Worm (Caenorhabditis elegans) whole organism, L2 larva: ENCODE measurements around the gene unk-1.

Experiments used
- C34F6.9 ChIP-seq: fragments of 150-350 bp; optimal IDR thresholded peaks from 2 replicates; lab custom pipeline; 2014; ENCODE audit warnings: missing biosample characterization, missing genetic modification characterization
- F13H6.1 ChIP-seq: sonication (generic microtip); optimal IDR thresholded peaks from 2 replicates; lab custom pipeline; 2016; ENCODE audit warnings: missing genetic modification characterization, missing compliant biosample characterization
- R02D3.7 ChIP-seq: fragments of 150-350 bp; optimal IDR thresholded peaks from 2 replicates; lab custom pipeline; 2014; ENCODE audit warnings: missing biosample characterization, missing genetic modification characterization
- Y55F3AM.14 ChIP-seq: fragments of 200-800 bp; sonication (Bioruptor generic); optimal IDR thresholded peaks from 2 replicates; lab custom pipeline; 2018; ENCODE audit warnings: mild to moderate bottlenecking, missing genetic modification characterization, missing compliant biosample characterization
- ZK546.5 ChIP-seq: sonication (generic microtip); optimal IDR thresholded peaks from 2 replicates; lab custom pipeline; 2017; ENCODE audit warnings: missing biosample characterization, missing genetic modification characterization
- aly-2 ChIP-seq: fragments of 150-350 bp; optimal IDR thresholded peaks from 2 replicates; lab custom pipeline; 2014; ENCODE audit warnings: missing biosample characterization, missing genetic modification characterization
- ama-1 ChIP-seq: fragments of 150-350 bp; optimal IDR thresholded peaks from 2 replicates; lab custom pipeline; 2018; ENCODE audit warnings: inconsistent platforms
- blmp-1 ChIP-seq: sonication (generic microtip); optimal IDR thresholded peaks from 2 replicates; lab custom pipeline; 2017; ENCODE audit warnings: missing genetic modification characterization, mild to moderate bottlenecking, missing compliant biosample characterization, antibody characterized with exemption, moderate library complexity; ENCODE audit not compliant: insufficient read depth
- ceh-16 ChIP-seq: fragments of 150-350 bp; optimal IDR thresholded peaks from 2 replicates; lab custom pipeline; 2014; ENCODE audit warnings: missing biosample characterization, missing genetic modification characterization
- ceh-82 ChIP-seq: fragments of 150-350 bp; optimal IDR thresholded peaks from 2 replicates; lab custom pipeline; 2014; ENCODE audit warnings: missing biosample characterization, missing genetic modification characterization
- crh-2 ChIP-seq: sonication (generic microtip); optimal IDR thresholded peaks from 2 replicates; lab custom pipeline; 2017; ENCODE audit warnings: missing biosample characterization, missing genetic modification characterization
- dmd-4 ChIP-seq: sonication (generic microtip); optimal IDR thresholded peaks from 2 replicates; lab custom pipeline; 2017; ENCODE audit warnings: missing biosample characterization, missing genetic modification characterization
- elt-1 ChIP-seq: fragments of 150-350 bp; optimal IDR thresholded peaks from 2 replicates; lab custom pipeline; 2014; ENCODE audit warnings: missing biosample characterization, missing genetic modification characterization
- elt-3 ChIP-seq: sonication (generic microtip); optimal IDR thresholded peaks from 2 replicates; lab custom pipeline; 2017; ENCODE audit warnings: missing biosample characterization, missing genetic modification characterization
- fos-1 ChIP-seq: fragments of 150-350 bp; optimal IDR thresholded peaks from 2 replicates; lab custom pipeline; 2014; ENCODE audit warnings: missing biosample characterization, missing genetic modification characterization
- gmeb-1 ChIP-seq: fragments of 150-350 bp; optimal IDR thresholded peaks from 2 replicates; lab custom pipeline; 2014; ENCODE audit warnings: missing biosample characterization, missing genetic modification characterization
- lin-11 ChIP-seq: fragments of 150-350 bp; sonication (generic microtip); optimal IDR thresholded peaks from 2 replicates; lab custom pipeline; 2014; ENCODE audit warnings: missing biosample characterization, missing genetic modification characterization, inconsistent platforms, mixed read lengths
- lin-13 ChIP-seq: fragments of 150-350 bp; optimal IDR thresholded peaks from 2 replicates; lab custom pipeline; 2014; ENCODE audit warnings: missing biosample characterization, missing genetic modification reagents, missing genetic modification characterization
- lin-39 ChIP-seq: fragments of 150-350 bp; optimal IDR thresholded peaks from 2 replicates; lab custom pipeline; 2014; ENCODE audit warnings: missing biosample characterization, missing genetic modification reagents, missing genetic modification characterization
- lsy-2 ChIP-seq, 2 experiments: fragments of 150-350 bp in 1 of 2; sonication (generic microtip) in 1 of 2; optimal IDR thresholded peaks; 2 replicates each; lab custom pipeline; 2014 to 2017; ENCODE audit warnings: missing biosample characterization in 2 of 2, missing genetic modification characterization in 2 of 2
- mab-5 ChIP-seq: fragments of 150-350 bp; optimal IDR thresholded peaks from 2 replicates; lab custom pipeline; 2014; ENCODE audit warnings: missing biosample characterization, missing genetic modification characterization
- mbf-1 ChIP-seq: sonication (generic microtip); optimal IDR thresholded peaks from 2 replicates; lab custom pipeline; 2017; ENCODE audit warnings: missing biosample characterization, missing genetic modification characterization
- mdl-1 ChIP-seq, 2 experiments: fragments of 150-350 bp in 1 of 2; sonication (generic microtip) in 1 of 2; optimal IDR thresholded peaks; 2 replicates each; lab custom pipeline; 2017; ENCODE audit warnings: missing biosample characterization in 2 of 2, missing genetic modification characterization in 2 of 2
- nhr-10 ChIP-seq: sonication (generic microtip); optimal IDR thresholded peaks from 2 replicates; lab custom pipeline; 2017; ENCODE audit warnings: missing biosample characterization, missing genetic modification characterization
- nhr-11 ChIP-seq: fragments of 150-350 bp; optimal IDR thresholded peaks from 2 replicates; lab custom pipeline; 2014; ENCODE audit warnings: missing biosample characterization, missing genetic modification characterization
- nhr-12 ChIP-seq: fragments of 150-350 bp; optimal IDR thresholded peaks from 2 replicates; lab custom pipeline; 2014; ENCODE audit warnings: missing biosample characterization, missing genetic modification characterization
- nhr-129 ChIP-seq: fragments of 150-350 bp; optimal IDR thresholded peaks from 2 replicates; lab custom pipeline; 2014; ENCODE audit warnings: missing biosample characterization, missing genetic modification characterization
- nhr-21 ChIP-seq: fragments of 150-350 bp; optimal IDR thresholded peaks from 2 replicates; lab custom pipeline; 2014; ENCODE audit warnings: missing biosample characterization, missing genetic modification characterization
- nhr-23 ChIP-seq: fragments of 150-350 bp; optimal IDR thresholded peaks from 2 replicates; lab custom pipeline; 2014; ENCODE audit warnings: missing biosample characterization, missing genetic modification reagents, missing genetic modification characterization
- nhr-237 ChIP-seq: fragments of 150-350 bp; optimal IDR thresholded peaks from 2 replicates; lab custom pipeline; 2014; ENCODE audit warnings: missing biosample characterization, missing genetic modification characterization
- nhr-25 ChIP-seq: fragments of 150-350 bp; sonication (generic microtip); optimal IDR thresholded peaks from 3 replicates; lab custom pipeline; 2014; ENCODE audit warnings: missing biosample characterization, missing genetic modification characterization
- nhr-6 ChIP-seq: fragments of 150-350 bp; optimal IDR thresholded peaks from 2 replicates; lab custom pipeline; 2014; ENCODE audit warnings: missing biosample characterization, missing genetic modification characterization
- nhr-77 ChIP-seq: fragments of 150-350 bp; optimal IDR thresholded peaks from 2 replicates; lab custom pipeline; 2014; ENCODE audit warnings: missing biosample characterization, missing genetic modification characterization
- peb-1 ChIP-seq: fragments of 150-350 bp; optimal IDR thresholded peaks from 2 replicates; lab custom pipeline; 2014; ENCODE audit warnings: missing biosample characterization, missing genetic modification characterization
- sem-4 ChIP-seq: fragments of 150-350 bp; optimal IDR thresholded peaks from 2 replicates; lab custom pipeline; 2014; ENCODE audit warnings: missing biosample characterization, missing genetic modification reagents, missing genetic modification characterization
- skn-1 ChIP-seq: sonication (generic microtip); optimal IDR thresholded peaks from 2 replicates; lab custom pipeline; 2017; ENCODE audit warnings: missing biosample characterization, missing genetic modification characterization
- sma-3 ChIP-seq: sonication (generic microtip); optimal IDR thresholded peaks from 2 replicates; lab custom pipeline; 2016; ENCODE audit warnings: missing genetic modification reagents, missing genetic modification characterization, missing compliant biosample characterization
- sma-9 ChIP-seq, 2 experiments: fragments of 150-350 bp in 1 of 2; sonication (generic microtip) in 1 of 2; optimal IDR thresholded peaks; 2 replicates each; lab custom pipeline; 2014 to 2016; ENCODE audit warnings: missing genetic modification characterization in 2 of 2, mild to moderate bottlenecking in 1 of 2, missing biosample characterization in 1 of 2, missing compliant biosample characterization in 1 of 2, missing genetic modification reagents in 1 of 2, moderate library complexity in 1 of 2
- snpc-4 ChIP-seq: fragments of 150-350 bp; optimal IDR thresholded peaks from 2 replicates; lab custom pipeline; 2014; ENCODE audit warnings: missing biosample characterization, missing genetic modification characterization
- unc-39 ChIP-seq: fragments of 150-350 bp; optimal IDR thresholded peaks from 2 replicates; lab custom pipeline; 2014; ENCODE audit warnings: missing biosample characterization, missing genetic modification characterization
- unc-55 ChIP-seq: fragments of 150-350 bp; sonication (generic microtip); optimal IDR thresholded peaks from 3 replicates; lab custom pipeline; 2014; ENCODE audit warnings: missing biosample characterization, missing genetic modification reagents, missing genetic modification characterization
- unc-62 ChIP-seq: fragments of 150-350 bp; optimal IDR thresholded peaks from 2 replicates; lab custom pipeline; 2014; ENCODE audit warnings: missing biosample characterization, missing genetic modification reagents, missing genetic modification characterization
- zag-1 ChIP-seq: fragments of 150-350 bp; optimal IDR thresholded peaks from 2 replicates; lab custom pipeline; 2014; ENCODE audit warnings: missing biosample characterization, missing genetic modification characterization
- ztf-11 ChIP-seq: sonication (generic microtip); optimal IDR thresholded peaks from 2 replicates; lab custom pipeline; 2017; ENCODE audit warnings: missing biosample characterization, missing genetic modification characterization
- ztf-4 ChIP-seq: fragments of 150-350 bp; optimal IDR thresholded peaks from 2 replicates; lab custom pipeline; 2014; ENCODE audit warnings: missing biosample characterization, missing genetic modification characterization

The unk-1 gene

DNA sequence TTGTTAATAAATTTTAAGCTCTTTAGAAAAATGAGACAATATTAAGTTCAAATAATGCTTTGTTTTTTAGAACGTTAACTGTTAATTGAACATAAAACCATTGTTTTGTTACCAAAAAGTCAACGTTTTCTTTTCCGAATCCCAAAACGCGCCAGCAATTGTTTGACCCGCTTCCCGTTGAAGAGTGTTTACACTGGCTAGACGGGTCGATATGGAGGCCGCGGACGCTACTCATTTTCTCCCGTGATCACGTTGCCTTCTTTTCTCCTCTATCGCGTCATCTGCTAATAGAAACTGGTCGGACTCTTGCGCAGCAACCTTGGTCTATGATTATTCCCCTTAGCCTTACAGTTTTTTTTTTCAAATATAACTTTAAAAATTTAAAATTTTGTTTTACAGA lies 14.3 kb downstream of the unk-1 start, which contains the start of gene C34D10.1 (continued):
- TF ChIP-seq peb-1 (tag; lab: Kevin White, UChicago): no peak
- peak; percentile 61 for TF ChIP-seq F13H6.1 (tag; lab: Kevin White, UChicago)
- no peak for TF ChIP-seq R02D3.7 (tag; lab: Kevin White, UChicago)
- TF ChIP-seq nhr-23 (tag; lab: Kevin White, UChicago): no peak
- TF ChIP-seq sma-3 (GFP tag; lab: Kevin White, UChicago): peak; percentile 76
- no peak for TF ChIP-seq ceh-82 (tag; lab: Kevin White, UChicago)
- TF ChIP-seq lsy-2 (tag; optimal IDR thresholded peaks at IDR 0.05; lab: Kevin White, UChicago): peak in 1 of 2 experiments; percentile 77
- no peak for TF ChIP-seq elt-1
- TF ChIP-seq nhr-6 (tag; lab: Kevin White, UChicago): peak; percentile 21
- peak; percentile 86 for TF ChIP-seq sem-4 (tag; lab: Kevin White, UChicago)
- no peak for TF ChIP-seq nhr-237
- no peak for TF ChIP-seq ZK546.5 (tag; lab: Kevin White, UChicago)
- no peak for TF ChIP-seq skn-1 (tag; lab: Kevin White, UChicago)

DNA sequence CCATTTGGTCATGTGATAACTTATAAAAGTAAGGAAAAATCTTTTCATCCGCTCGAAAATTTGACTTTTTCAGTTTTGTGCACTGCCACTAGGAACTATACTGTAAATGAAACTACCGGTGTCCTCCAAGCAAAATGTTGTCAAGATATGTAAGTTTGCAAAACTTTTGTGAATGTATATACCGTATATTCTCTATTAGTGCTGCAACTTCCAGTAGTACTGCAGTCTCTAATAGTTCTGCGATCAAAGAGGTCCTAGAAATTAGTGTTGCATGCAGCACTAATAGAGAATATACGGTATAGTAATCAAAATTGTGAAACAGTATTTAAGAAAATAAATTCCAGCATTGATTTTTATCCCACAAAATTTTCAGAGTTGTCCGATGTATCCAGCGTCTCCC lies 15.2 kb downstream of the unk-1 start:
- TF ChIP-seq sem-4 (tag; lab: Kevin White, UChicago) (no peak), R02D3.7 (tag; lab: Kevin White, UChicago) (no peak), nhr-11 (tag; lab: Kevin White, UChicago) (no peak), nhr-6 (tag; lab: Kevin White, UChicago) (no peak), peb-1 (tag; lab: Kevin White, UChicago) (no peak)

- peak; percentile 100 for TF ChIP-seq nhr-6 (tag; lab: Kevin White, UChicago)
- TF ChIP-seq mbf-1 (tag; lab: Kevin White, UChicago): peak; percentile 81
- peak; percentile 99 for TF ChIP-seq zag-1 (tag; lab: Kevin White, UChicago)
- peak; percentile 98 for TF ChIP-seq lin-13
- peak; percentile 95 for TF ChIP-seq ceh-16
- peak; percentile 20 for TF ChIP-seq nhr-23 (tag; lab: Kevin White, UChicago)
- peak; percentile 66 for TF ChIP-seq nhr-12 (tag; lab: Kevin White, UChicago)
- peak; percentile 80 for TF ChIP-seq dmd-4 (tag; lab: Kevin White, UChicago)
- peak; percentile 99 for TF ChIP-seq ztf-4
- peak; percentile 99 for TF ChIP-seq nhr-25 (tag; lab: Kevin White, UChicago)
- peak; percentile 100 for TF ChIP-seq nhr-21 (tag; lab: Kevin White, UChicago)
- TF ChIP-seq ZK546.5 (tag; lab: Kevin White, UChicago): peak; percentile 72
- no peak for TF ChIP-seq elt-1
- TF ChIP-seq nhr-77 (tag; lab: Kevin White, UChicago): peak; percentile 96
- peak; percentile 99 for TF ChIP-seq unc-55 (GFP tag; lab: Kevin White, UChicago)
- peak; percentile 99 for TF ChIP-seq F13H6.1 (tag; lab: Kevin White, UChicago)
- TF ChIP-seq nhr-10 (tag; lab: Kevin White, UChicago): peak; percentile 99
- TF ChIP-seq ama-1 (lab: Kevin White, UChicago): peak; percentile 84
- peak; percentile 99 for TF ChIP-seq sma-3 (GFP tag; lab: Kevin White, UChicago)
- peak; percentile 97 for TF ChIP-seq ceh-82 (tag; lab: Kevin White, UChicago)
- TF ChIP-seq mdl-1 (tag; optimal IDR thresholded peaks at IDR 0.05; lab: Kevin White, UChicago): peak; percentile 94 to 96
- TF ChIP-seq C34F6.9 (tag; lab: Kevin White, UChicago): peak; percentile 97
- TF ChIP-seq fos-1: peak; percentile 98
- peak; percentile 55 for TF ChIP-seq nhr-11 (tag; lab: Kevin White, UChicago)
- TF ChIP-seq lsy-2 (tag; optimal IDR thresholded peaks at IDR 0.05; lab: Kevin White, UChicago): peak; percentile 95 to 97
- TF ChIP-seq R02D3.7 (tag; lab: Kevin White, UChicago): peak; percentile 78
- no peak for TF ChIP-seq aly-2 (tag; lab: Kevin White, UChicago)
- TF ChIP-seq peb-1 (tag; lab: Kevin White, UChicago): no peak
- TF ChIP-seq skn-1 (tag; lab: Kevin White, UChicago): peak; percentile 95
- peak; percentile 98 for TF ChIP-seq sma-9 (GFP tag; optimal IDR thresholded peaks at IDR 0.05; lab: Kevin White, UChicago)
- no peak for TF ChIP-seq sma-9 (tag; optimal IDR thresholded peaks at IDR 0.05; lab: Kevin White, UChicago)
- TF ChIP-seq lin-39: peak; percentile 98
- TF ChIP-seq unc-62 (GFP tag; lab: Kevin White, UChicago): peak; percentile 97
- TF ChIP-seq nhr-237: peak; percentile 97
- peak; percentile 83 for TF ChIP-seq ztf-11 (tag; lab: Kevin White, UChicago)
- TF ChIP-seq snpc-4: peak; percentile 88
- TF ChIP-seq gmeb-1 (tag; lab: Kevin White, UChicago): peak; percentile 94
- peak; percentile 86 for TF ChIP-seq lin-11 (tag; lab: Kevin White, UChicago)
- TF ChIP-seq sem-4 (tag; lab: Kevin White, UChicago): peak; percentile 98
- peak; percentile 72 for TF ChIP-seq blmp-1 (tag; lab: Kevin White, UChicago)
- TF ChIP-seq nhr-129 (tag; lab: Kevin White, UChicago): peak; percentile 100
- TF ChIP-seq elt-3 (tag; lab: Kevin White, UChicago): peak; percentile 64
- TF ChIP-seq mab-5 (tag; lab: Kevin White, UChicago): peak; percentile 99
- TF ChIP-seq unc-39 (tag; lab: Kevin White, UChicago): no peak
- peak; percentile 100 for TF ChIP-seq crh-2 (tag; lab: Kevin White, UChicago)
- peak; percentile 96 for TF ChIP-seq Y55F3AM.14 (GFP tag; lab: Kevin White, UChicago)
Measured at ce11 chrX:8036219-8036883, 21.6 kb downstream of the unk-1 start.
